Worm (Caenorhabditis elegans): ENCODE results near the gene ugt-22.
A peak's percentile ranks its signal among the peaks of the same experiment; 100 is the strongest.

The ugt-22 gene

ce11 chrIV:13632613-13633012 lies 6.4 kb upstream of the ugt-22 start:
- TF ChIP-seq B0019.2 (GFP tag; conservative IDR thresholded peaks at IDR 0.05), result no peak
- no peak for TF ChIP-seq repo-1 (tag; optimal IDR thresholded peaks at IDR 0.05)
- TF ChIP-seq snpc-1.3 (tag; optimal IDR thresholded peaks at IDR 0.05; ENCODE audit: insufficient read depth), result no peak
- no peak for TF ChIP-seq hlh-12 (tag; optimal IDR thresholded peaks at IDR 0.05)
- no peak for TF ChIP-seq F55B11.4 (tag; optimal IDR thresholded peaks at IDR 0.05; ENCODE audit: borderline replicate concordance, insufficient read depth)
- no peak for TF ChIP-seq unc-62 (GFP tag; optimal IDR thresholded peaks at IDR 0.05)
- no peak for TF ChIP-seq F49E8.2 (tag; optimal IDR thresholded peaks at IDR 0.05; ENCODE audit: insufficient read depth)
- TF ChIP-seq nfyb-1 (GFP tag; IDR thresholded peaks at IDR 0.05), result no peak
- TF ChIP-seq rec-8 (tag; optimal IDR thresholded peaks at IDR 0.05), result no peak
- TF ChIP-seq ztf-25 (GFP tag; IDR thresholded peaks at IDR 0.05), result no peak
- no peak for TF ChIP-seq F57A8.1 (GFP tag; optimal IDR thresholded peaks at IDR 0.05)
- no peak for TF ChIP-seq egl-44 (GFP tag; IDR thresholded peaks at IDR 0.05)
- no peak for TF ChIP-seq hsf-1 (GFP tag; IDR thresholded peaks at IDR 0.05)
- no peak for TF ChIP-seq ztf-26 (tag; optimal IDR thresholded peaks at IDR 0.05)
- no peak for TF ChIP-seq ztf-22 (GFP tag; optimal IDR thresholded peaks at IDR 0.05)
- no peak for TF ChIP-seq bed-2 (GFP tag; IDR thresholded peaks at IDR 0.05)

DNA sequence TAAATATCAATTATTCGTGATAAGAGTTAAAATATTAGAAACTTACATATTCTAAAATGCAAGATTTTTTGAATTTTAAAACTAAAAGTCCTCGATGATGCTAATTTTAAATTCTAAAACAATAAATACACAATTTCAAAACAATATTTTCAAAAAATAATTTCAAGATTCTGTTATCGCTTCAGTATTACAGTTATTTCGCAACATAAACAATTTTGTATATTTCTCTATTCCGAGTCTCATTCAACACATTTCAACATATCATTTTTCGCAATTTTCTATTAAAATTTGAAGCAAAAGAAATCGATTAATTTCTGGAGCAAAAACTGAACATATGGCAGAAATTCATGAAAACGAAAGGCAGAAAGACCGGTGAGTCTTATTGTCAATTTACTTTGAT lies 5.9 kb upstream of the ugt-22 start, which contains the start of gene fbxa-98:
fbxa-98 (plus strand) TSS at position 243 of the 400 bp plus-strand sequence.
- TF ChIP-seq die-1 (tag; optimal IDR thresholded peaks at IDR 0.05) (no peak), cebp-1 (GFP tag; IDR thresholded peaks at IDR 0.05) (peak; percentile 81; the same call in 1 of the 2 replicates), cebp-1 (tag; optimal IDR thresholded peaks at IDR 0.05) (no peak)

ce11 chrIV:13636975-13637374 lies 2.1 kb upstream of the ugt-22 start, which contains the start of gene C08F11.7:
Gene C08F11.7 (plus strand): TSS chrIV:13637275.
- TF ChIP-seq attf-3 (GFP tag; conservative IDR thresholded peaks at IDR 0.05), result no peak
- TF ChIP-seq nhr-120 (GFP tag; IDR thresholded peaks at IDR 0.05), result no peak
- TF ChIP-seq B0336.3 (GFP tag; IDR thresholded peaks at IDR 0.05), result no peak
- TF ChIP-seq snpc-4 (GFP tag; optimal IDR thresholded peaks at IDR 0.05), result no peak
- peak in 1 of 4 experiments; percentile 68 for TF ChIP-seq snpc-4 (tag; optimal IDR thresholded peaks at IDR 0.05)
- no peak for TF ChIP-seq Y95B8A.8 (GFP tag; IDR thresholded peaks at IDR 0.05)

ce11 chrIV:13645823-13646222 lies 6.8 kb downstream of the ugt-22 start, which contains the start of gene srz-29:
Gene srz-29 (minus strand): TSS chrIV:13645923.
- no peak for TF ChIP-seq lsl-1 (GFP tag; optimal IDR thresholded peaks at IDR 0.05)

DNA sequence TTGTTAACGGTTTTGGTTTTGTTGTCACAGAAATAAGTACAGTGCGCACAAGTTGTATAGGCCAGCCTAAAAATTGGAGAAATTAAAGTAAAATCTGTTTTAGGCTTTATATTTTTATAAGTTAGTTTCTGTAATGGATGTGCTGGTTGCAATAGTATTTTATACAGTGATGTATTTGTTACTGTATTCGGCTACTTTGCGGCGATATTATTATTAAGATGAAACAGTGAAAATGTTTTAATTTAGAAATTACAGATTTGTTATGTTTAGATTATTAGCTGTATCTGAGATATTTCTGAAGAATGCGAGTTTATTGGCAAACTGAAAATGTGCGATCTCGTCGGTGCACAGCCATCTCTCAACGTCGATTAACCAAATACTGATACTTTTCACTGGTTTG lies 8.5 kb downstream of the ugt-22 start, which contains the start of gene ule-4:
ule-4 (minus strand) TSS at position 101 of the 400 bp plus-strand sequence.
- TF ChIP-seq tbx-9 (tag; optimal IDR thresholded peaks at IDR 0.05; ENCODE audit: borderline replicate concordance) (no peak), Y53G8AR.9 (GFP tag; conservative IDR thresholded peaks at IDR 0.05) (no peak), egl-18 (GFP tag; IDR thresholded peaks at IDR 0.05) (no peak), lag-1 (GFP tag; IDR thresholded peaks at IDR 0.05) (no peak), fkh-3 (tag; optimal IDR thresholded peaks at IDR 0.05) (no peak), tbp1 (GFP tag; optimal IDR thresholded peaks at IDR 0.05) (no peak), lsy-27 (tag; optimal IDR thresholded peaks at IDR 0.05; ENCODE audit: borderline replicate concordance, insufficient read depth) (no peak), lsl-1 (GFP tag; optimal IDR thresholded peaks at IDR 0.05) (no peak), nhr-27 (tag; optimal IDR thresholded peaks at IDR 0.05) (no peak), nfya-2 (GFP tag; IDR thresholded peaks at IDR 0.05) (no peak), egrh-3 (GFP tag; IDR thresholded peaks at IDR 0.05) (no peak), rcor-1 (GFP tag; IDR thresholded peaks at IDR 0.05) (no peak)
